Worm (Caenorhabditis elegans) whole organism, young adult: ENCODE data around the gene maa-1.

Source experiments
- B0336.3 ChIP-seq: fragments of 200-800 bp; sonication (Bioruptor generic); IDR thresholded peaks from 2 replicates; pipeline ENCODE4 v1.3.6; 2022; ENCODE audit warnings: missing genetic modification characterization, missing compliant biosample characterization
- C06A6.2 ChIP-seq: fragments of 200-800 bp; sonication (Bioruptor generic); conservative IDR thresholded peaks from 2 replicates; pipeline ENCODE4 v1.3.6; 2022; ENCODE audit warnings: missing genetic modification characterization, missing compliant biosample characterization
- D2030.7 ChIP-seq: fragments of 200-800 bp; sonication (Bioruptor generic); IDR thresholded peaks from 2 replicates; pipeline ENCODE4 v1.3.6; 2022; ENCODE audit warnings: missing genetic modification reagents, missing genetic modification characterization, missing compliant biosample characterization
- F57C9.4 ChIP-seq: sonication (generic microtip); optimal IDR thresholded peaks from 2 replicates; lab custom pipeline; 2017; ENCODE audit warnings: mild to moderate bottlenecking, missing genetic modification characterization, missing compliant biosample characterization
- K11D2.4 ChIP-seq: fragments of 200-800 bp; sonication (Bioruptor generic); IDR thresholded peaks from 2 replicates; pipeline ENCODE4 v1.3.6; 2022; ENCODE audit warnings: missing genetic modification reagents, missing genetic modification characterization, missing compliant biosample characterization
- K12H6.12 ChIP-seq: fragments of 200-800 bp; sonication (Bioruptor generic); optimal IDR thresholded peaks from 2 replicates; lab custom pipeline; 2018; ENCODE audit warnings: mild to moderate bottlenecking, missing genetic modification characterization, missing compliant biosample characterization
- T26A5.8 ChIP-seq: sonication (generic microtip); optimal IDR thresholded peaks from 2 replicates; lab custom pipeline; 2016; ENCODE audit warnings: missing genetic modification characterization, missing compliant biosample characterization
- aptf-3 ChIP-seq: fragments of 200-800 bp; sonication (Bioruptor generic); IDR thresholded peaks from 2 replicates; pipeline ENCODE4 v1.3.6; 2022; ENCODE audit warnings: missing genetic modification characterization, missing compliant biosample characterization
- attf-5 ChIP-seq: fragments of 200-800 bp; sonication (Bioruptor generic); optimal IDR thresholded peaks from 2 replicates; lab custom pipeline; 2018; ENCODE audit warnings: mild to moderate bottlenecking, missing genetic modification characterization, missing compliant biosample characterization
- bed-2 ChIP-seq: fragments of 200-800 bp; sonication (Bioruptor generic); IDR thresholded peaks from 2 replicates; pipeline ENCODE4 v1.3.6; 2022; ENCODE audit warnings: missing genetic modification reagents, missing genetic modification characterization, missing compliant biosample characterization
- cebp-1 ChIP-seq, 2 experiments: fragments of 200-800 bp in 1 of 2; sonication (Bioruptor generic) in 1 of 2; sonication (generic microtip) in 1 of 2; IDR thresholded peaks in 1 of 2; optimal IDR thresholded peaks in 1 of 2; 2 replicates each; pipeline versions ENCODE4 v1.3.6 to Lab custom; 2017 to 2022; ENCODE audit warnings: missing compliant biosample characterization in 2 of 2, missing genetic modification characterization in 2 of 2, mild to moderate bottlenecking in 1 of 2, missing genetic modification reagents in 1 of 2, moderate library complexity in 1 of 2
- ceh-100 ChIP-seq: fragments of 200-800 bp; sonication (Bioruptor generic); IDR thresholded peaks from 2 replicates; pipeline ENCODE4 v1.3.6; 2022; ENCODE audit warnings: missing genetic modification reagents, missing genetic modification characterization, missing compliant biosample characterization
- ceh-79 ChIP-seq: sonication (generic microtip); optimal IDR thresholded peaks from 2 replicates; lab custom pipeline; 2017; ENCODE audit warnings: mild to moderate bottlenecking, missing genetic modification characterization, missing compliant biosample characterization
- die-1 ChIP-seq: sonication (generic microtip); optimal IDR thresholded peaks from 2 replicates; lab custom pipeline; 2016; ENCODE audit warnings: missing genotype, mild to moderate bottlenecking, missing genetic modification characterization, missing compliant biosample characterization
- dox-1 ChIP-seq: fragments of 200-800 bp; sonication (Bioruptor generic); IDR thresholded peaks from 2 replicates; pipeline ENCODE4 v1.3.6; 2022; ENCODE audit warnings: missing genetic modification reagents, missing genetic modification characterization, missing compliant biosample characterization
- dpl-1 ChIP-seq: fragments of 150-350 bp; optimal IDR thresholded peaks from 2 replicates; lab custom pipeline; 2014; ENCODE audit warnings: missing biosample characterization, missing genetic modification reagents, missing genetic modification characterization
- efl-1 ChIP-seq: fragments of 150-350 bp; optimal IDR thresholded peaks from 2 replicates; lab custom pipeline; 2014; ENCODE audit warnings: missing biosample characterization, missing genetic modification reagents, missing genetic modification characterization
- egrh-3 ChIP-seq: fragments of 200-800 bp; sonication (Bioruptor generic); IDR thresholded peaks from 2 replicates; pipeline ENCODE4 v1.3.6; 2022; ENCODE audit warnings: missing genetic modification reagents, missing genetic modification characterization, missing compliant biosample characterization
- ekl-4 ChIP-seq: fragments of 200-800 bp; sonication (Bioruptor generic); IDR thresholded peaks from 2 replicates; pipeline ENCODE4 v1.3.6; 2022; ENCODE audit warnings: missing genetic modification reagents, missing genetic modification characterization, missing compliant biosample characterization
- hrde-1 ChIP-seq: sonication (generic microtip); optimal IDR thresholded peaks from 2 replicates; lab custom pipeline; 2016; ENCODE audit warnings: missing genetic modification characterization, mild to moderate bottlenecking, missing compliant biosample characterization, moderate library complexity, missing genotype, missing genetic modification reagents, borderline replicate concordance
- hsf-1 ChIP-seq: fragments of 200-800 bp; sonication (Bioruptor generic); IDR thresholded peaks from 2 replicates; pipeline ENCODE4 v1.3.6; 2022; ENCODE audit warnings: missing genetic modification reagents, missing genetic modification characterization, missing compliant biosample characterization
- lin-26 ChIP-seq: fragments of 200-800 bp; sonication (Bioruptor generic); IDR thresholded peaks from 2 replicates; pipeline ENCODE4 v1.3.6; 2022; ENCODE audit warnings: missing genetic modification reagents, missing genetic modification characterization, missing compliant biosample characterization
- lin-40 ChIP-seq: sonication (generic microtip); optimal IDR thresholded peaks from 2 replicates; lab custom pipeline; 2016; ENCODE audit warnings: missing genetic modification characterization, mild to moderate bottlenecking, missing compliant biosample characterization, missing genotype, missing genetic modification reagents
- lin-54 ChIP-seq: fragments of 200-800 bp; sonication (Bioruptor generic); optimal IDR thresholded peaks from 2 replicates; lab custom pipeline; 2018; ENCODE audit warnings: mild to moderate bottlenecking, missing genetic modification characterization, missing compliant biosample characterization
- madf-10 ChIP-seq: sonication (generic microtip); optimal IDR thresholded peaks from 2 replicates; lab custom pipeline; 2016; ENCODE audit warnings: mild to moderate bottlenecking, missing genetic modification characterization, missing compliant biosample characterization
- madf-3 ChIP-seq: fragments of 200-800 bp; sonication (Bioruptor generic); IDR thresholded peaks from 2 replicates; pipeline ENCODE4 v1.3.6; 2022; ENCODE audit warnings: missing genetic modification reagents, missing genetic modification characterization, missing compliant biosample characterization
- madf-6 ChIP-seq: fragments of 200-800 bp; sonication (Bioruptor generic); IDR thresholded peaks from 2 replicates; pipeline ENCODE4 v1.3.6; 2022; ENCODE audit warnings: missing genetic modification reagents, missing genetic modification characterization, missing compliant biosample characterization
- mcd-1 ChIP-seq: fragments of 200-800 bp; sonication (Bioruptor generic); IDR thresholded peaks from 2 replicates; pipeline ENCODE4 v1.3.6; 2022; ENCODE audit warnings: missing genetic modification reagents, missing genetic modification characterization, missing compliant biosample characterization
- nhr-179 ChIP-seq: sonication (generic microtip); optimal IDR thresholded peaks from 2 replicates; lab custom pipeline; 2016; ENCODE audit warnings: mild to moderate bottlenecking, missing genetic modification characterization, missing compliant biosample characterization
- pbrm-1 ChIP-seq: fragments of 200-800 bp; sonication (Bioruptor generic); IDR thresholded peaks from 2 replicates; pipeline ENCODE4 v1.3.6; 2022; ENCODE audit warnings: missing genetic modification reagents, missing genetic modification characterization, missing compliant biosample characterization
- pha-4 ChIP-seq: fragments of 150-350 bp; sonication (generic microtip); optimal IDR thresholded peaks from 2 replicates; lab custom pipeline; 2014; ENCODE audit warnings: missing biosample characterization, missing genetic modification reagents, missing genetic modification characterization
- rpc-1 ChIP-seq, 2 experiments: fragments of 150-350 bp in 1 of 2; sonication (generic microtip) in 1 of 2; optimal IDR thresholded peaks; 2 replicates each; lab custom pipeline; 2014 to 2018; ENCODE audit warnings: missing biosample characterization in 1 of 2, missing genetic modification characterization in 1 of 2, missing genetic modification reagents in 1 of 2, missing genotype in 1 of 2
- snpc-4 ChIP-seq, 5 experiments: fragments of 150-350 bp in 1 of 5; sonication (generic microtip) in 4 of 5; optimal IDR thresholded peaks; 2 replicates each; lab custom pipeline; 2014 to 2018; ENCODE audit warnings: missing genetic modification characterization in 5 of 5, missing biosample characterization in 3 of 5, antibody characterized with exemption in 2 of 5, mild to moderate bottlenecking in 2 of 5, missing compliant biosample characterization in 2 of 5, missing genotype in 2 of 5, moderate library complexity in 2 of 5, missing genetic modification reagents in 1 of 5
- zfh-2 ChIP-seq: fragments of 200-800 bp; sonication (Bioruptor generic); conservative IDR thresholded peaks from 2 replicates; pipeline ENCODE4 v1.3.6; 2022; ENCODE audit warnings: missing genetic modification reagents, missing genetic modification characterization, missing compliant biosample characterization
- ztf-18 ChIP-seq: sonication (generic microtip); optimal IDR thresholded peaks from 2 replicates; lab custom pipeline; 2016; ENCODE audit warnings: missing genotype, mild to moderate bottlenecking, missing genetic modification characterization, missing compliant biosample characterization

maa-1 gene

DNA sequence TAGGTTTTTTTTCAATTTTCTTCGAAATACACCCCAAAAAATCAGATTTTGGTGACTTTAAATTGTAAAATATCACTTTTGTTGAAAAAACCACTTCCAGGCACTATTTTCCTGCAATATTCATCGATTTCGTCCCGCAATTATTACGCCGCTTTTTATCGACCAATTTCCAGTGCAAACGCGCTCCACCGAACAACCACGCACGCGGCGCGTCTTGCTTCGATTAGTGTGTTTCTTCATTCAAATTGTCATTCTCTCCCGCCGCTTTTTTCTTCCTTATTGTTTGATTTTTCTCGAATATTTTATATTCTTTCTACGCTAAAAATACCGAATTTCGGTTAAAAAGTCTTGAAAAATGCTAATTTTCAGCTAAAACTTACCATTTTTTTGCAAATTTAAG is 3.3 kb upstream of the maa-1 start (continued):
- TF ChIP-seq cebp-1 (GFP tag; IDR thresholded peaks at IDR 0.05; lab: Robert Waterston, UW) (no peak; the same call in 1 of the 2 replicates), cebp-1 (tag; optimal IDR thresholded peaks at IDR 0.05; lab: Kevin White, UChicago) (peak; percentile 70), nhr-179 (tag; lab: Kevin White, UChicago) (no peak), pbrm-1 (GFP tag; lab: Robert Waterston, UW) (peak; percentile 33; the same call in 1 of the 2 replicates), F57C9.4 (tag; lab: Kevin White, UChicago) (no peak), ztf-18 (no peak), K12H6.12 (tag; lab: Kevin White, UChicago) (peak; percentile 62), lin-40 (tag; lab: Kevin White, UChicago) (peak; percentile 14), hsf-1 (peak; percentile 64; the same call in 1 of the 2 replicates), dox-1 (GFP tag; lab: Robert Waterston, UW) (peak; percentile 50; the same call in 1 of the 2 replicates), ceh-100 (GFP tag; lab: Robert Waterston, UW) (peak; percentile 70), ceh-79 (no peak), hrde-1 (tag; lab: Kevin White, UChicago) (no peak), T26A5.8 (tag; lab: Kevin White, UChicago) (no peak), snpc-4 (GFP tag; optimal IDR thresholded peaks at IDR 0.05; lab: Kevin White, UChicago) (no peak), snpc-4 (tag; optimal IDR thresholded peaks at IDR 0.05; lab: Kevin White, UChicago) (peak in 2 of 4 experiments; percentile 22 to 67), egrh-3 (GFP tag; lab: Robert Waterston, UW) (no peak), dpl-1 (GFP tag; lab: Kevin White, UChicago) (peak; percentile 8), efl-1 (GFP tag; lab: Kevin White, UChicago) (peak; percentile 63), madf-10 (tag; lab: Kevin White, UChicago) (no peak), lin-54 (peak; percentile 55), ekl-4 (GFP tag; lab: Robert Waterston, UW) (no peak), attf-5 (GFP tag; lab: Kevin White, UChicago) (peak; percentile 76), rpc-1 (optimal IDR thresholded peaks at IDR 0.05; lab: Kevin White, UChicago) (no peak), rpc-1 (tag; optimal IDR thresholded peaks at IDR 0.05; lab: Kevin White, UChicago) (no peak), zfh-2 (GFP tag; lab: Robert Waterston, UW) (no peak), bed-2 (no peak), D2030.7 (GFP tag; lab: Robert Waterston, UW) (no peak)

DNA sequence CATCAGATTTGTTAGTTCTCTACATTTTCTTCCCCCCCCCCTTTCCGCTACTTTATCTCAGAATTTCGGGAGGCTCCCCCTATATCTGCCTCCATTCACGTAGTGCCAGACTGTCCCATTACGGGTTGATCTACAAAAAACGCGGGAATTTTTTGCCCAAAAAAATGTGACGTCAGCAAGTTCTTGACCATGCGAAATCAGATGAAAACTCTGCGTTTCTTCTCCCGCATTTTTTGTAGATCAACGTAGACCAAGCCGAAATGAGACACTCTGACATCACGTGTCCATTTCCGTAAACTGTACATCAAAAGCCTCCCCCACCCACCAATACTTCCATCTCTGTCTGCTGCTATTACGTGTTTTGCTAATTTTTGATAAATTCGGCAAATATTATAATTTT is 2.3 kb upstream of the maa-1 start:
- TF ChIP-seq K11D2.4 (GFP tag; lab: Robert Waterston, UW) (no peak), lin-26 (GFP tag; lab: Robert Waterston, UW) (0 out of 2 replicates have a peak, but pooled peaks have one; percentile 53), aptf-3 (GFP tag; lab: Robert Waterston, UW) (no peak), hsf-1 (peak; percentile 35; the same call in 1 of the 2 replicates), dox-1 (GFP tag; lab: Robert Waterston, UW) (peak; percentile 30; the same call in 1 of the 2 replicates), pha-4 (tag; lab: Kevin White, UChicago) (no peak), madf-6 (GFP tag; lab: Robert Waterston, UW) (peak; percentile 62), die-1 (tag; lab: Kevin White, UChicago) (peak; percentile 12), madf-3 (GFP tag; lab: Robert Waterston, UW) (no peak), B0336.3 (GFP tag; lab: Robert Waterston, UW) (0 out of 2 replicates have a peak, but pooled peaks have one; percentile 17), mcd-1 (GFP tag; lab: Robert Waterston, UW) (peak; percentile 24; the same call in 1 of the 2 replicates), C06A6.2 (GFP tag; lab: Robert Waterston, UW) (no peak)
